Fruit fly (Drosophila melanogaster): ENCODE data around the gene Pgk.

DNA sequence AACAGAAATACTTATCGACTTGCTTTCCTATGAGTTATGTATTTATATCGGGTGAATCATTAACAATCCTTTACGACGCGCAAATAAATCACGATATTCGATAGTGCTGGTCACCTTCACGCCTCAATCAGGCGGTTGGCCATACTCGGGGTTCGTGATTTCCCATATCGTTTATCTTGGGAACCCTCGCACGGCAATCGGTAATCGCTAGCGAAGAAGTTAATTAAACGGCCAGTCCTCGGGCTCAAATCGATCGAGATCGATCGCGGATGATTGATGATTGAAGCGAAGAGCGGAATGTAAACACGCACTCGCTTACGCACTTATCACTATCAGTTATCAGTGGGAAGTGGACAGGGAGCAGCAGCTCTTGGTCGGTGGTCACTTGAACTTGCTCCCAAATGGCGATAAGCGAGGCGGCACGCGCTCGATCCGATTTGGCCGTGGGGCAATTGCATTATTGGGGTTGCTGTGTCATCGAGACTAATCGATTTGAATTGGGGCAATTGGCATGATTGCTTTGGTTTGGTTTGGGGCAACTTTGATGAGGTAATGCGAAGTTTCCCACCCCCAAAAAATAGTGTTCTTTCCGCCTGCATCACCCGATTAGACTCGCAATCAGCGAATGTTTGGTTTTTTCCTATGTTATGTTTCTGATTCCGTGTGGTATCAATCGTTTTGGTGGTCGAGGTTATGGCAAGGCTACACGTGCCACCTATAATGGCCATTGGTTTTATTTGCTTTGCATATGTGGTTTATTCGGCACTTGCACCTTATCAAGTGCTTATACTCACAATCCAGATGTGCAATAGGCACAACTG, 48.3 kb upstream of the Pgk start:
- TF ChIP-seq Mes4 (GFP tag; optimal IDR thresholded peaks at IDR 0.05): no peak
- no peak for TF ChIP-seq sens (GFP tag)
- no peak for TF ChIP-seq CG43689 (GFP tag; IDR thresholded peaks at IDR 0.05)
- TF ChIP-seq CG10366 (GFP tag; IDR thresholded peaks at IDR 0.05): no peak
- TF ChIP-seq CG12769 (tag; optimal IDR thresholded peaks at IDR 0.05): peak; percentile 47
- TF ChIP-seq CG3281 (GFP tag; optimal IDR thresholded peaks at IDR 0.05): no peak
- TF ChIP-seq Atf6 (GFP tag; IDR thresholded peaks at IDR 0.05): no peak
- no peak for TF ChIP-seq CG5245 (GFP tag; optimal IDR thresholded peaks at IDR 0.05)
- no peak for TF ChIP-seq Adf1 (GFP tag; IDR thresholded peaks at IDR 0.05)
- TF ChIP-seq CG12104 (GFP tag; optimal IDR thresholded peaks at IDR 0.05): no peak
- no peak for TF ChIP-seq CG14860 (GFP tag; IDR thresholded peaks at IDR 0.05; ENCODE audit: partially characterized antibody)
- no peak for TF ChIP-seq gsb-n (tag; optimal IDR thresholded peaks at IDR 0.05)
